Fruit fly (Drosophila melanogaster): ENCODE data around the gene CG34183.
A peak's percentile ranks its signal among the peaks of the same experiment; 100 is the strongest.

- TF ChIP-seq Dfd (GFP tag; optimal IDR thresholded peaks at IDR 0.05): no peak
- no peak for TF ChIP-seq br (GFP tag; optimal IDR thresholded peaks at IDR 0.05)
- TF ChIP-seq lola (GFP tag; optimal IDR thresholded peaks at IDR 0.05): no peak
- peak; percentile 62 for TF ChIP-seq h (GFP tag; optimal IDR thresholded peaks at IDR 0.05)
Observed at dm6 chr2L:9937908-9938307, 47.3 kb upstream of the CG34183 start, which contains the start of gene Arglu1.

Measured in whole organism, wandering third instar larva.